Worm (Caenorhabditis elegans) whole organism, early embryonic: ENCODE measurements around the gene C48B4.11.

ENCODE experiments used
- B0310.2 ChIP-seq: sonication (generic microtip); optimal IDR thresholded peaks from 2 replicates; lab custom pipeline; 2016; ENCODE audit warnings: mild to moderate bottlenecking, missing genetic modification characterization, missing compliant biosample characterization
- F13C5.2 ChIP-seq: sonication (generic microtip); optimal IDR thresholded peaks from 2 replicates; lab custom pipeline; 2017; ENCODE audit warnings: mild to moderate bottlenecking, missing genetic modification characterization, inconsistent platforms, missing compliant biosample characterization
- aly-1 ChIP-seq: sonication (generic microtip); optimal IDR thresholded peaks from 2 replicates; lab custom pipeline; 2016; ENCODE audit warnings: missing genetic modification characterization, missing compliant biosample characterization
- ama-1 ChIP-seq: fragments of 150-350 bp; optimal IDR thresholded peaks from 2 replicates; lab custom pipeline; 2014
- ceh-36 ChIP-seq: sonication (generic microtip); optimal IDR thresholded peaks from 2 replicates; lab custom pipeline; 2016; ENCODE audit warnings: missing genetic modification characterization, inconsistent platforms, missing compliant biosample characterization
- hmbx-1 ChIP-seq: sonication (generic microtip); optimal IDR thresholded peaks from 2 replicates; lab custom pipeline; 2016; ENCODE audit warnings: mild to moderate bottlenecking, missing genetic modification characterization, missing compliant biosample characterization
- hnd-1 ChIP-seq: sonication (generic microtip); optimal IDR thresholded peaks from 2 replicates; lab custom pipeline; 2016; ENCODE audit warnings: missing genetic modification characterization, missing compliant biosample characterization
- sea-1 ChIP-seq: fragments of 200-800 bp; sonication (Bioruptor generic); conservative IDR thresholded peaks from 2 replicates; pipeline ENCODE4 v1.3.6; 2022; ENCODE audit warnings: missing genetic modification characterization, missing compliant biosample characterization
- tbx-11 ChIP-seq: fragments of 200-800 bp; sonication (Bioruptor generic); IDR thresholded peaks from 2 replicates; pipeline ENCODE4 v1.3.6; 2022; ENCODE audit warnings: missing genetic modification characterization, missing compliant biosample characterization

DNA sequence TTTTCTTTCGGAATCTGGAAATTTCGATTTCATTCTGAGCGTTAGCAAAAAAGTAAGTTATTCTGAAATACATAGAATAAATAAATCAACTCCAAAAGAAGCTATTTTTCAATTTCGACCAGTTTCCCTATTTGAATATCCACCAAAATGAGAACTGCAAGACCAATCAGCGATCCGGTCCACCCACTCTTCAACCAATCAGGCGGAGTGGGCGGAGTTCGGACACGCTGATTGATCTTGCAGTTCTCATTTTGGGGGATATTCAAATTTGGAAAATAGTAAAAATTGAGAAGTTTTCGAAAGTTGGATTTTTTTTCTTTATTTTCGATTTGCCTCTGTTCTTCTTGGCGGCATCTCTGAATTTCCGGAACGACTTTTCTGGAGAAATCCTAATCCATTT lies 5.0 kb upstream of the C48B4.11 start:
- TF ChIP-seq ama-1 (no peak), aly-1 (tag; lab: Kevin White, UChicago) (no peak), tbx-11 (no peak), hnd-1 (tag; lab: Kevin White, UChicago) (no peak), F13C5.2 (no peak), sea-1 (no peak), hmbx-1 (no peak), ceh-36 (tag; lab: Kevin White, UChicago) (no peak), B0310.2 (tag; lab: Kevin White, UChicago) (no peak)
